Fruit fly (Drosophila melanogaster) whole organism, adult: ENCODE results near the gene CG32639.

Source experiments
- CG11617 ChIP-seq: fragments of 200-800 bp; sonication (Bioruptor generic); optimal IDR thresholded peaks from 2 replicates; lab custom pipeline; 2017; ENCODE audit warnings: mild to moderate bottlenecking, missing biosample characterization, missing genetic modification reagents, missing genetic modification characterization
- CG12768 ChIP-seq: fragments of 200-800 bp; sonication (Bioruptor generic); optimal IDR thresholded peaks from 2 replicates; lab custom pipeline; 2017; ENCODE audit warnings: missing biosample characterization, missing genetic modification characterization, mild to moderate bottlenecking, moderate library complexity, missing genetic modification reagents
- CG14711 ChIP-seq: fragments of 200-800 bp; sonication (Bioruptor generic); optimal IDR thresholded peaks from 2 replicates; lab custom pipeline; 2018; ENCODE audit warnings: missing biosample characterization, mild to moderate bottlenecking, missing genetic modification characterization, moderate library complexity
- CG1620 ChIP-seq: fragments of 200-800 bp; sonication (Bioruptor generic); optimal IDR thresholded peaks from 2 replicates; lab custom pipeline; 2016; ENCODE audit warnings: missing biosample characterization, missing genetic modification characterization
- CG33017 ChIP-seq: fragments of 200-800 bp; sonication (Bioruptor generic); optimal IDR thresholded peaks from 2 replicates; lab custom pipeline; 2018; ENCODE audit warnings: missing biosample characterization, mild to moderate bottlenecking, missing genetic modification characterization, moderate library complexity
- CG5204 ChIP-seq: fragments of 200-800 bp; sonication (Bioruptor generic); optimal IDR thresholded peaks from 2 replicates; lab custom pipeline; 2016; ENCODE audit warnings: missing biosample characterization, missing genetic modification characterization
- CG7045 ChIP-seq: fragments of 200-800 bp; sonication (Bioruptor generic); optimal IDR thresholded peaks from 2 replicates; lab custom pipeline; 2017; ENCODE audit warnings: missing biosample characterization, mild to moderate bottlenecking, missing genetic modification characterization
- CG7101 ChIP-seq: fragments of 200-800 bp; sonication (Bioruptor generic); optimal IDR thresholded peaks from 2 replicates; lab custom pipeline; 2018; ENCODE audit warnings: missing biosample characterization, mild to moderate bottlenecking, missing genetic modification characterization, moderate library complexity
- Clk ChIP-seq: fragments of 200-800 bp; sonication (Bioruptor generic); optimal IDR thresholded peaks from 2 replicates; lab custom pipeline; 2017; ENCODE audit warnings: missing biosample characterization, missing genetic modification characterization
- Crg-1 ChIP-seq: fragments of 200-800 bp; sonication (Bioruptor generic); optimal IDR thresholded peaks from 2 replicates; lab custom pipeline; 2016; ENCODE audit warnings: missing biosample characterization, missing genetic modification characterization
- Hr96 ChIP-seq: fragments of 200-800 bp; sonication (Bioruptor generic); optimal IDR thresholded peaks from 2 replicates; lab custom pipeline; 2016; ENCODE audit warnings: missing biosample characterization, missing genetic modification characterization
- Mnt ChIP-seq: fragments of 200-800 bp; sonication (Bioruptor generic); optimal IDR thresholded peaks from 2 replicates; lab custom pipeline; 2016; ENCODE audit warnings: missing biosample characterization, mild to moderate bottlenecking, missing genetic modification characterization
- bab1 ChIP-seq: fragments of 200-800 bp; sonication (Bioruptor generic); optimal IDR thresholded peaks from 3 replicates; lab custom pipeline; 2019; ENCODE audit warnings: missing biosample characterization, mild to moderate bottlenecking, missing genetic modification characterization, moderate library complexity
- cic ChIP-seq: fragments of 200-800 bp; sonication (Bioruptor generic); optimal IDR thresholded peaks from 2 replicates; lab custom pipeline; 2017; ENCODE audit warnings: missing biosample characterization, mild to moderate bottlenecking, missing genetic modification characterization, moderate library complexity
- cnc ChIP-seq, 2 experiments: fragments of >200 bp; optimal IDR thresholded peaks; 2 replicates each; lab custom pipeline; 2017
- kay ChIP-seq: fragments of 200-800 bp; sonication (Bioruptor generic); peaks from one replicate; lab custom pipeline; 2016; ENCODE audit warnings: missing biosample characterization, missing genetic modification characterization, borderline replicate concordance
- ovo ChIP-seq: fragments of 200-800 bp; sonication (Bioruptor generic); optimal IDR thresholded peaks from 2 replicates; lab custom pipeline; 2016; ENCODE audit warnings: missing biosample characterization, missing genetic modification characterization
- pad ChIP-seq: fragments of 200-800 bp; sonication (Bioruptor generic); optimal IDR thresholded peaks from 3 replicates; lab custom pipeline; 2017; ENCODE audit warnings: missing biosample characterization, missing genetic modification characterization, mild to moderate bottlenecking, moderate library complexity, missing genetic modification reagents
- tj ChIP-seq: fragments of 200-800 bp; sonication (Bioruptor generic); optimal IDR thresholded peaks from 3 replicates; lab custom pipeline; 2017; ENCODE audit warnings: missing biosample characterization, mild to moderate bottlenecking, missing genetic modification characterization, moderate library complexity
- toe ChIP-seq: fragments of 200-800 bp; sonication (Bioruptor generic); optimal IDR thresholded peaks from 2 replicates; lab custom pipeline; 2016; ENCODE audit warnings: missing biosample characterization, missing genetic modification characterization

Gene CG32639

dm6 chrX:13281244-13281877 is 45.0 kb upstream of the CG32639 start:
- TF ChIP-seq pad (GFP tag; lab: Kevin White, UChicago) (peak; percentile 73), bab1 (no peak), Clk (GFP tag; lab: Kevin White, UChicago) (no peak), Crg-1 (GFP tag; lab: Kevin White, UChicago) (no peak), Hr96 (no peak), ovo (GFP tag; lab: Kevin White, UChicago) (peak; percentile 33)

dm6 chrX:13280738-13281137 is 44.4 kb upstream of the CG32639 start:
- TF ChIP-seq Clk (GFP tag; lab: Kevin White, UChicago) (no peak), cic (GFP tag; lab: Kevin White, UChicago) (no peak), kay (GFP tag; lab: Kevin White, UChicago) (no peak), CG7045 (no peak), tj (GFP tag; lab: Kevin White, UChicago) (no peak), CG1620 (GFP tag; lab: Kevin White, UChicago) (no peak), CG11617 (no peak), ovo (GFP tag; lab: Kevin White, UChicago) (no peak), Hr96 (no peak), CG12768 (GFP tag; lab: Kevin White, UChicago) (no peak), toe (GFP tag; lab: Kevin White, UChicago) (no peak), CG7101 (no peak), cnc (optimal IDR thresholded peaks at IDR 0.05; lab: Kevin White, UChicago) (no peak), bab1 (no peak), pad (GFP tag; lab: Kevin White, UChicago) (no peak), Mnt (GFP tag; lab: Kevin White, UChicago) (no peak), CG33017 (tag; lab: Kevin White, UChicago) (no peak), Crg-1 (GFP tag; lab: Kevin White, UChicago) (no peak)

- no peak for TF ChIP-seq tj (GFP tag; lab: Kevin White, UChicago)
- no peak for TF ChIP-seq toe (GFP tag; lab: Kevin White, UChicago)
- peak; percentile 12 for TF ChIP-seq Mnt (GFP tag; lab: Kevin White, UChicago)
Observed at dm6 chrX:13280235-13280634, 43.9 kb upstream of the CG32639 start.

- TF ChIP-seq cic (GFP tag; lab: Kevin White, UChicago) (peak; percentile 12), pad (GFP tag; lab: Kevin White, UChicago) (peak; percentile 98), Clk (GFP tag; lab: Kevin White, UChicago) (no peak), ovo (GFP tag; lab: Kevin White, UChicago) (peak; percentile 73), CG11617 (no peak)
Observed at dm6 chrX:13278468-13278982, 42.2 kb upstream of the CG32639 start.

- TF ChIP-seq CG33017 (tag; lab: Kevin White, UChicago) (peak; percentile 6), cic (GFP tag; lab: Kevin White, UChicago) (no peak), CG14711 (tag; lab: Kevin White, UChicago) (peak; percentile 55), toe (GFP tag; lab: Kevin White, UChicago) (no peak), Hr96 (no peak), bab1 (peak; percentile 68), CG7101 (peak; percentile 48), CG7045 (no peak), tj (GFP tag; lab: Kevin White, UChicago) (peak; percentile 58), pad (GFP tag; lab: Kevin White, UChicago) (no peak), Mnt (GFP tag; lab: Kevin White, UChicago) (no peak)
Observed at dm6 chrX:13277580-13278467, 41.5 kb upstream of the CG32639 start.

dm6 chrX:13277148-13277547 is 40.8 kb upstream of the CG32639 start:
- TF ChIP-seq ovo (GFP tag; lab: Kevin White, UChicago) (no peak), cnc (optimal IDR thresholded peaks at IDR 0.05; lab: Kevin White, UChicago) (no peak), Hr96 (no peak), CG33017 (tag; lab: Kevin White, UChicago) (no peak), CG14711 (tag; lab: Kevin White, UChicago) (no peak), CG7101 (no peak), Clk (GFP tag; lab: Kevin White, UChicago) (no peak), Crg-1 (GFP tag; lab: Kevin White, UChicago) (no peak), CG1620 (GFP tag; lab: Kevin White, UChicago) (no peak), CG12768 (GFP tag; lab: Kevin White, UChicago) (no peak), CG7045 (no peak), pad (GFP tag; lab: Kevin White, UChicago) (no peak), bab1 (no peak), cic (GFP tag; lab: Kevin White, UChicago) (no peak), kay (GFP tag; lab: Kevin White, UChicago) (no peak), toe (GFP tag; lab: Kevin White, UChicago) (no peak), tj (GFP tag; lab: Kevin White, UChicago) (no peak), CG5204 (GFP tag; lab: Kevin White, UChicago) (no peak)
